Fruit fly (Drosophila melanogaster) whole organism, embryonic: Measurements from ENCODE around the gene ova.

Source experiments
- BEAF-32 ChIP-seq: fragments of 200-800 bp; sonication (Bioruptor generic); optimal IDR thresholded peaks from 3 replicates; lab custom pipeline; 2017; ENCODE audit warnings: missing biosample characterization, missing genetic modification characterization, mild to moderate bottlenecking, moderate library complexity, missing genetic modification reagents
- CG10267 ChIP-seq: fragments of 200-800 bp; sonication (Bioruptor generic); optimal IDR thresholded peaks from 2 replicates; lab custom pipeline; 2018; ENCODE audit warnings: missing biosample characterization, mild to moderate bottlenecking, missing genetic modification characterization, moderate library complexity
- CG10565 ChIP-seq: fragments of 200-800 bp; sonication (Bioruptor generic); optimal IDR thresholded peaks from 3 replicates; lab custom pipeline; 2016; ENCODE audit warnings: missing biosample characterization, mild to moderate bottlenecking, missing genetic modification characterization
- CG11398 ChIP-seq: fragments of 200-800 bp; sonication (Bioruptor generic); optimal IDR thresholded peaks from 2 replicates; lab custom pipeline; 2016; ENCODE audit warnings: missing biosample characterization, missing genetic modification characterization
- CG11456 ChIP-seq: fragments of 200-800 bp; sonication (Bioruptor generic); IDR thresholded peaks from 3 replicates; pipeline ENCODE4 v1.3.6; 2022; ENCODE audit warnings: missing biosample characterization, missing genetic modification characterization
- CG11723 ChIP-seq: fragments of 200-800 bp; sonication (Bioruptor generic); optimal IDR thresholded peaks from 2 replicates; lab custom pipeline; 2017; ENCODE audit warnings: missing biosample characterization, mild to moderate bottlenecking, missing genetic modification characterization
- CG12236 ChIP-seq: fragments of 200-800 bp; sonication (Bioruptor generic); optimal IDR thresholded peaks from 2 replicates; lab custom pipeline; 2016; ENCODE audit warnings: missing biosample characterization, missing genetic modification characterization
- CG13624 ChIP-seq: fragments of 200-800 bp; sonication (Bioruptor generic); optimal IDR thresholded peaks from 2 replicates; lab custom pipeline; 2016; ENCODE audit warnings: missing biosample characterization, missing genetic modification characterization
- CG13775 ChIP-seq: fragments of 200-800 bp; sonication (Bioruptor generic); optimal IDR thresholded peaks from 3 replicates; lab custom pipeline; 2017; ENCODE audit warnings: missing biosample characterization, mild to moderate bottlenecking, missing genetic modification characterization
- CG1603 ChIP-seq: fragments of 200-800 bp; sonication (Bioruptor generic); optimal IDR thresholded peaks from 2 replicates; lab custom pipeline; 2019; ENCODE audit warnings: missing biosample characterization, mild to moderate bottlenecking, missing genetic modification characterization, moderate library complexity
- CG4707 ChIP-seq: fragments of 200-800 bp; sonication (Bioruptor generic); optimal IDR thresholded peaks from 2 replicates; lab custom pipeline; 2018; ENCODE audit warnings: missing biosample characterization, mild to moderate bottlenecking, missing genetic modification characterization, moderate library complexity
- CG4820 ChIP-seq: fragments of 200-800 bp; sonication (Bioruptor generic); optimal IDR thresholded peaks from 3 replicates; lab custom pipeline; 2016; ENCODE audit warnings: missing biosample characterization, missing genetic modification characterization
- CG6254 ChIP-seq: fragments of 200-800 bp; sonication (Bioruptor generic); optimal IDR thresholded peaks from 3 replicates; lab custom pipeline; 2017; ENCODE audit warnings: mild to moderate bottlenecking, missing biosample characterization, missing genetic modification reagents, missing genetic modification characterization
- CG7839 ChIP-seq: fragments of 200-800 bp; sonication (Bioruptor generic); optimal IDR thresholded peaks from 3 replicates; lab custom pipeline; 2018; ENCODE audit warnings: missing biosample characterization, mild to moderate bottlenecking, missing genetic modification characterization, moderate library complexity
- CG7963 ChIP-seq: fragments of 200-800 bp; sonication (Bioruptor generic); IDR thresholded peaks from 3 replicates; pipeline ENCODE4 v1.3.6; 2022; ENCODE audit warnings: missing biosample characterization, missing genetic modification characterization; ENCODE audit not compliant: partially characterized antibody
- Ets97D ChIP-seq: fragments of 200-800 bp; sonication (Bioruptor generic); optimal IDR thresholded peaks from 3 replicates; lab custom pipeline; 2016; ENCODE audit warnings: missing biosample characterization, missing genetic modification characterization
- Fer1 ChIP-seq: fragments of 200-800 bp; sonication (Bioruptor generic); optimal IDR thresholded peaks from 2 replicates; lab custom pipeline; 2017; ENCODE audit warnings: missing biosample characterization, mild to moderate bottlenecking, missing genetic modification characterization
- Fer3 ChIP-seq: fragments of 200-800 bp; sonication (Bioruptor generic); optimal IDR thresholded peaks from 2 replicates; lab custom pipeline; 2018; ENCODE audit warnings: missing biosample characterization, mild to moderate bottlenecking, missing genetic modification characterization, moderate library complexity
- Hmx ChIP-seq: fragments of 200-800 bp; sonication (Bioruptor generic); optimal IDR thresholded peaks from 2 replicates; lab custom pipeline; 2016; ENCODE audit warnings: missing biosample characterization, missing genetic modification characterization
- Max ChIP-seq: fragments of 200-800 bp; sonication (Bioruptor generic); optimal IDR thresholded peaks from 2 replicates; lab custom pipeline; 2016; ENCODE audit warnings: missing biosample characterization, mild to moderate bottlenecking, missing genetic modification characterization
- Mrtf ChIP-seq: fragments of 200-800 bp; sonication (Bioruptor generic); IDR thresholded peaks from 3 replicates; pipeline ENCODE4 v1.3.6; 2022; ENCODE audit warnings: missing biosample characterization, missing genetic modification characterization
- Scr ChIP-seq: fragments of 200-800 bp; sonication (Bioruptor generic); IDR thresholded peaks from 2 replicates; pipeline ENCODE4 v1.3.6; 2022; ENCODE audit warnings: missing biosample characterization, missing genetic modification characterization; ENCODE audit not compliant: partially characterized antibody
- Usf ChIP-seq: fragments of 200-800 bp; sonication (Bioruptor generic); optimal IDR thresholded peaks from 2 replicates; lab custom pipeline; 2017; ENCODE audit warnings: missing genotype, missing biosample characterization, missing genetic modification characterization
- Xrp1 ChIP-seq: fragments of 200-800 bp; sonication (Bioruptor generic); IDR thresholded peaks from 2 replicates; pipeline ENCODE4 v1.3.6; 2022; ENCODE audit warnings: missing biosample characterization, missing genetic modification characterization
- bigmax ChIP-seq: fragments of 200-800 bp; sonication (Bioruptor generic); optimal IDR thresholded peaks from 2 replicates; lab custom pipeline; 2018; ENCODE audit warnings: missing biosample characterization, mild to moderate bottlenecking, missing genetic modification characterization
- chif ChIP-seq, 2 experiments: fragments of 200-800 bp; sonication (Bioruptor generic); optimal IDR thresholded peaks; 3 replicates each; lab custom pipeline; 2016; ENCODE audit warnings: missing biosample characterization in 2 of 2, missing genetic modification characterization in 2 of 2
- chinmo ChIP-seq: fragments of 200-800 bp; sonication (Bioruptor generic); IDR thresholded peaks from 4 replicates; pipeline ENCODE4 v1.3.6; 2022; ENCODE audit warnings: missing biosample characterization, missing genetic modification characterization; ENCODE audit not compliant: partially characterized antibody
- crp ChIP-seq, 2 experiments: fragments of 200-800 bp; sonication (Bioruptor generic); optimal IDR thresholded peaks; 2 replicates in 1 of 2; 3 replicates in 1 of 2; lab custom pipeline; 2017; ENCODE audit warnings: missing biosample characterization in 2 of 2, missing genetic modification characterization in 2 of 2, mild to moderate bottlenecking in 1 of 2, moderate library complexity in 1 of 2
- dmrt11E ChIP-seq: fragments of 200-800 bp; sonication (Bioruptor generic); optimal IDR thresholded peaks from 3 replicates; lab custom pipeline; 2018; ENCODE audit warnings: missing biosample characterization, mild to moderate bottlenecking, missing genetic modification characterization, moderate library complexity
- dpn ChIP-seq, 2 experiments: fragments of 200-800 bp; sonication (Bioruptor generic); optimal IDR thresholded peaks; 3 replicates each; lab custom pipeline; 2016; ENCODE audit warnings: missing biosample characterization in 2 of 2, missing genetic modification characterization in 2 of 2
- gcm ChIP-seq: fragments of 200-800 bp; sonication (Bioruptor generic); optimal IDR thresholded peaks from 2 replicates; lab custom pipeline; 2019; ENCODE audit warnings: missing biosample characterization, mild to moderate bottlenecking, missing genetic modification characterization, moderate library complexity
- gem ChIP-seq: fragments of 200-800 bp; sonication (Bioruptor generic); optimal IDR thresholded peaks from 2 replicates; lab custom pipeline; 2019; ENCODE audit warnings: missing biosample characterization, mild to moderate bottlenecking, missing genetic modification characterization, moderate library complexity
- insv ChIP-seq, 2 experiments: fragments of 200-800 bp; sonication (Bioruptor generic); optimal IDR thresholded peaks; 3 replicates each; lab custom pipeline; 2016 to 2018; ENCODE audit warnings: missing biosample characterization in 2 of 2, missing genetic modification characterization in 2 of 2
- kah ChIP-seq: fragments of 200-800 bp; sonication (Bioruptor generic); optimal IDR thresholded peaks from 2 replicates; lab custom pipeline; 2018; ENCODE audit warnings: missing biosample characterization, mild to moderate bottlenecking, missing genetic modification characterization
- maf-S ChIP-seq: fragments of 200-800 bp; sonication (Bioruptor generic); optimal IDR thresholded peaks from 2 replicates; lab custom pipeline; 2016; ENCODE audit warnings: missing biosample characterization, missing genetic modification characterization
- mam ChIP-seq: fragments of 200-800 bp; sonication (Bioruptor generic); optimal IDR thresholded peaks from 3 replicates; lab custom pipeline; 2016; ENCODE audit warnings: missing biosample characterization, missing genetic modification characterization
- mld ChIP-seq: fragments of 200-800 bp; sonication (Bioruptor generic); IDR thresholded peaks from 3 replicates; pipeline ENCODE4 v1.3.6; 2022; ENCODE audit warnings: missing biosample characterization, missing genetic modification characterization; ENCODE audit not compliant: partially characterized antibody
- nerfin-2 ChIP-seq: fragments of 200-800 bp; sonication (Bioruptor generic); IDR thresholded peaks from 2 replicates; pipeline ENCODE4 v1.3.6; 2022; ENCODE audit warnings: missing biosample characterization, missing genetic modification characterization; ENCODE audit not compliant: partially characterized antibody
- nmo ChIP-seq: fragments of 200-800 bp; sonication (Bioruptor generic); optimal IDR thresholded peaks from 2 replicates; lab custom pipeline; 2018; ENCODE audit warnings: missing biosample characterization, mild to moderate bottlenecking, missing genetic modification characterization, moderate library complexity
- oc ChIP-seq: fragments of 200-800 bp; sonication (Bioruptor generic); optimal IDR thresholded peaks from 2 replicates; lab custom pipeline; 2018; ENCODE audit warnings: missing biosample characterization, mild to moderate bottlenecking, missing genetic modification characterization, moderate library complexity
- rib ChIP-seq: fragments of 200-800 bp; sonication (Bioruptor generic); IDR thresholded peaks from 2 replicates; pipeline ENCODE4 v1.3.6; 2022; ENCODE audit warnings: missing biosample characterization, missing genetic modification characterization
- sd ChIP-seq: fragments of 200-800 bp; sonication (Bioruptor generic); optimal IDR thresholded peaks from 3 replicates; lab custom pipeline; 2018; ENCODE audit warnings: missing biosample characterization, mild to moderate bottlenecking, missing genetic modification characterization, moderate library complexity
- sens ChIP-seq: fragments of 200-800 bp; sonication (Bioruptor generic); peaks from one replicate; lab custom pipeline; 2016; ENCODE audit warnings: missing biosample characterization, missing genetic modification characterization
- tna ChIP-seq: fragments of 200-800 bp; sonication (Bioruptor generic); IDR thresholded peaks from 2 replicates; pipeline ENCODE4 v1.3.6; 2022; ENCODE audit warnings: missing biosample characterization, missing genetic modification characterization; ENCODE audit not compliant: partially characterized antibody
- trem ChIP-seq: fragments of 200-800 bp; optimal IDR thresholded peaks from 3 replicates; lab custom pipeline; 2019; ENCODE audit warnings: missing biosample characterization, mild to moderate bottlenecking, missing genetic modification characterization, moderate library complexity
- unc-4 ChIP-seq: fragments of 200-800 bp; sonication (Bioruptor generic); IDR thresholded peaks from 2 replicates; pipeline ENCODE4 v1.3.6; 2022; ENCODE audit warnings: missing biosample characterization, missing genetic modification characterization; ENCODE audit not compliant: partially characterized antibody
- zen ChIP-seq: fragments of 200-800 bp; sonication (Bioruptor generic); optimal IDR thresholded peaks from 3 replicates; lab custom pipeline; 2018; ENCODE audit warnings: missing biosample characterization, mild to moderate bottlenecking, missing genetic modification characterization, moderate library complexity

Gene ova

dm6 chr2L:10220501-10221386 lies 10.7 kb downstream of the ova start, which contains the start of the genes Npc1a and Prosalpha6 (continued):
- peak; percentile 34 for TF ChIP-seq CG4820 (GFP tag; lab: Kevin White, UChicago)
- no peak for TF ChIP-seq chif (GFP tag; optimal IDR thresholded peaks at IDR 0.05; lab: Kevin White, UChicago)
- TF ChIP-seq CG13624 (GFP tag; lab: Kevin White, UChicago), result no peak
- TF ChIP-seq gem (tag; lab: Kevin White, UChicago), result no peak
- no peak for TF ChIP-seq dpn (GFP tag; optimal IDR thresholded peaks at IDR 0.05; lab: Kevin White, UChicago)
- no peak for TF ChIP-seq Usf (GFP tag; lab: Kevin White, UChicago)
- peak; percentile 53 for TF ChIP-seq CG6254 (GFP tag; lab: Kevin White, UChicago)
- no peak for TF ChIP-seq chinmo (GFP tag; lab: Robert Waterston, UW)
- TF ChIP-seq unc-4 (GFP tag; lab: Robert Waterston, UW), result peak; percentile 67
- 0 out of 3 replicates have a peak, but pooled peaks have one; percentile 56 for TF ChIP-seq CG7963 (GFP tag; lab: Robert Waterston, UW)
- no peak for TF ChIP-seq gcm (GFP tag; lab: Kevin White, UChicago)
- TF ChIP-seq sens (GFP tag; lab: Kevin White, UChicago), result peak; percentile 77
- TF ChIP-seq maf-S (GFP tag; lab: Kevin White, UChicago), result no peak
- TF ChIP-seq mam (GFP tag; lab: Kevin White, UChicago), result peak; percentile 1
- TF ChIP-seq Max, result peak; percentile 43
- no peak for TF ChIP-seq Fer3 (tag; lab: Kevin White, UChicago)
- TF ChIP-seq Mrtf (GFP tag; lab: Robert Waterston, UW), result no peak
- no peak for TF ChIP-seq CG4707 (GFP tag; lab: Kevin White, UChicago)
- peak; percentile 69 for TF ChIP-seq Scr (GFP tag; lab: Robert Waterston, UW)
- TF ChIP-seq Xrp1 (GFP tag; lab: Robert Waterston, UW), result no peak
- TF ChIP-seq rib, result no peak
- no peak for TF ChIP-seq Hmx (GFP tag; lab: Kevin White, UChicago)
- peak; percentile 32 for TF ChIP-seq dmrt11E (tag; lab: Kevin White, UChicago)
- TF ChIP-seq CG13775 (GFP tag; lab: Kevin White, UChicago), result peak; percentile 28
- peak in 1 of 2 experiments; percentile 58 for TF ChIP-seq insv (GFP tag; optimal IDR thresholded peaks at IDR 0.05; lab: Kevin White, UChicago)
- TF ChIP-seq BEAF-32 (GFP tag; lab: Kevin White, UChicago), result peak; percentile 88
- no peak for TF ChIP-seq CG12236 (GFP tag; lab: Kevin White, UChicago)
- TF ChIP-seq kah, result peak; percentile 2
- TF ChIP-seq CG7839 (tag; lab: Kevin White, UChicago), result no peak
- no peak for TF ChIP-seq CG11456 (GFP tag; lab: Robert Waterston, UW)
- TF ChIP-seq crp (GFP tag; optimal IDR thresholded peaks at IDR 0.05; lab: Kevin White, UChicago), result peak in 1 of 2 experiments; percentile 10
- no peak for TF ChIP-seq CG10565 (GFP tag; lab: Kevin White, UChicago)
- peak; percentile 72 for TF ChIP-seq nmo (GFP tag; lab: Kevin White, UChicago)
- TF ChIP-seq tna (GFP tag; lab: Robert Waterston, UW), result no peak
- TF ChIP-seq zen (tag; lab: Kevin White, UChicago), result peak; percentile 70
- TF ChIP-seq sd (tag; lab: Kevin White, UChicago), result no peak
- no peak for TF ChIP-seq oc (tag; lab: Kevin White, UChicago)
- TF ChIP-seq nerfin-2 (GFP tag; lab: Robert Waterston, UW), result 0 out of 2 replicates have a peak, but pooled peaks have one; percentile 27
- no peak for TF ChIP-seq CG11398 (GFP tag; lab: Kevin White, UChicago)
- no peak for TF ChIP-seq mld (GFP tag; lab: Robert Waterston, UW)
- no peak for TF ChIP-seq bigmax (GFP tag; lab: Kevin White, UChicago)
- TF ChIP-seq Ets97D, result peak; percentile 68
- TF ChIP-seq trem (tag; lab: Kevin White, UChicago), result peak; percentile 39
- peak; percentile 20 for TF ChIP-seq CG10267 (tag; lab: Kevin White, UChicago)
- peak; percentile 100 for TF ChIP-seq CG1603 (tag; lab: Kevin White, UChicago)
- peak; percentile 5 for TF ChIP-seq Fer1 (GFP tag; lab: Kevin White, UChicago)
- peak; percentile 94 for TF ChIP-seq CG11723 (GFP tag; lab: Kevin White, UChicago)
